Fruit fly (Drosophila melanogaster) whole organism, embryonic: ENCODE data around the gene CG6051.

Source experiments
- B-H1 ChIP-seq: fragments of 200-800 bp; sonication (Bioruptor generic); IDR thresholded peaks from 3 replicates; pipeline ENCODE4 v1.3.6; 2022; ENCODE audit warnings: missing biosample characterization, missing genetic modification characterization
- CG10147 ChIP-seq: fragments of 200-800 bp; sonication (Bioruptor generic); optimal IDR thresholded peaks from 2 replicates; lab custom pipeline; 2019; ENCODE audit warnings: missing biosample characterization, mild to moderate bottlenecking, missing genetic modification characterization, moderate library complexity
- CG10366 ChIP-seq: fragments of 200-800 bp; sonication (Bioruptor generic); IDR thresholded peaks from 2 replicates; pipeline ENCODE4 v1.3.6; 2022; ENCODE audit warnings: missing biosample characterization, missing genetic modification characterization
- CG12659 ChIP-seq: fragments of 200-800 bp; sonication (Bioruptor generic); optimal IDR thresholded peaks from 3 replicates; lab custom pipeline; 2017; ENCODE audit warnings: mild to moderate bottlenecking, missing biosample characterization, missing genetic modification reagents, missing genetic modification characterization
- CG13296 ChIP-seq: fragments of 200-800 bp; sonication (Bioruptor generic); optimal IDR thresholded peaks from 3 replicates; lab custom pipeline; 2018; ENCODE audit warnings: missing biosample characterization, mild to moderate bottlenecking, missing genetic modification characterization
- CG13624 ChIP-seq: fragments of 200-800 bp; sonication (Bioruptor generic); optimal IDR thresholded peaks from 2 replicates; lab custom pipeline; 2016; ENCODE audit warnings: missing biosample characterization, missing genetic modification characterization
- CG1647 ChIP-seq: fragments of 200-800 bp; sonication (Bioruptor generic); optimal IDR thresholded peaks from 3 replicates; lab custom pipeline; 2016; ENCODE audit warnings: missing biosample characterization, missing genetic modification characterization
- CG16779 ChIP-seq: fragments of 200-800 bp; sonication (Bioruptor generic); IDR thresholded peaks from 2 replicates; pipeline ENCODE4 v1.3.6; 2022; ENCODE audit warnings: missing biosample characterization, missing genetic modification characterization
- CG1832 ChIP-seq: fragments of 200-800 bp; sonication (Bioruptor generic); optimal IDR thresholded peaks from 2 replicates; lab custom pipeline; 2017; ENCODE audit warnings: missing biosample characterization, mild to moderate bottlenecking, missing genetic modification characterization, inconsistent platforms
- CG2889 ChIP-seq: fragments of 200-800 bp; sonication (Bioruptor generic); IDR thresholded peaks from 3 replicates; pipeline ENCODE4 v1.3.6; 2022; ENCODE audit warnings: missing biosample characterization, missing genetic modification characterization
- CG31388 ChIP-seq: fragments of 200-800 bp; sonication (Bioruptor generic); optimal IDR thresholded peaks from 2 replicates; lab custom pipeline; 2016; ENCODE audit warnings: missing biosample characterization, missing genetic modification characterization
- CG34376 ChIP-seq: fragments of 200-800 bp; sonication (Bioruptor generic); optimal IDR thresholded peaks from 2 replicates; lab custom pipeline; 2018; ENCODE audit warnings: missing biosample characterization, mild to moderate bottlenecking, missing genetic modification characterization
- CG34422 ChIP-seq: fragments of 200-800 bp; sonication (Bioruptor generic); IDR thresholded peaks from 3 replicates; pipeline ENCODE4 v1.3.6; 2022; ENCODE audit warnings: missing biosample characterization, missing genetic modification characterization
- CG43689 ChIP-seq: fragments of 200-800 bp; sonication (Bioruptor generic); IDR thresholded peaks from 2 replicates; pipeline ENCODE4 v1.3.6; 2022; ENCODE audit warnings: missing biosample characterization, missing genetic modification characterization
- CG9876 ChIP-seq: fragments of 200-800 bp; sonication (Bioruptor generic); optimal IDR thresholded peaks from 2 replicates; lab custom pipeline; 2016; ENCODE audit warnings: missing biosample characterization, missing genetic modification characterization
- D ChIP-seq, 2 experiments: fragments of 200-800 bp in 1 of 2; fragments of >200 bp in 1 of 2; sonication (Bioruptor generic) in 1 of 2; optimal IDR thresholded peaks; 2 replicates in 1 of 2; 3 replicates in 1 of 2; lab custom pipeline; 2017; ENCODE audit warnings: mild to moderate bottlenecking in 1 of 2, missing biosample characterization in 1 of 2, missing genetic modification characterization in 1 of 2, missing genetic modification reagents in 1 of 2
- Dfd ChIP-seq, 2 experiments: fragments of >200 bp; optimal IDR thresholded peaks; 2 replicates each; lab custom pipeline; 2017; ENCODE audit warnings: missing biosample characterization in 2 of 2, missing genetic modification characterization in 2 of 2
- Fer3 ChIP-seq: fragments of 200-800 bp; sonication (Bioruptor generic); optimal IDR thresholded peaks from 2 replicates; lab custom pipeline; 2018; ENCODE audit warnings: missing biosample characterization, mild to moderate bottlenecking, missing genetic modification characterization, moderate library complexity
- Hey ChIP-seq: fragments of 200-800 bp; sonication (Bioruptor generic); optimal IDR thresholded peaks from 3 replicates; lab custom pipeline; 2018; ENCODE audit warnings: missing biosample characterization, mild to moderate bottlenecking, missing genetic modification characterization
- NFAT ChIP-seq: fragments of 200-800 bp; sonication (Bioruptor generic); IDR thresholded peaks from 2 replicates; pipeline ENCODE4 v1.3.6; 2022; ENCODE audit warnings: missing biosample characterization, missing genetic modification characterization
- Ptx1 ChIP-seq: fragments of 200-800 bp; sonication (Bioruptor generic); IDR thresholded peaks from 2 replicates; pipeline ENCODE4 v1.3.6; 2022; ENCODE audit warnings: missing biosample characterization, missing genetic modification characterization
- Side ChIP-seq: fragments of 200-800 bp; sonication (Bioruptor generic); optimal IDR thresholded peaks from 2 replicates; lab custom pipeline; 2016; ENCODE audit warnings: missing biosample characterization, missing genetic modification characterization
- Sin3A ChIP-seq: fragments of >200 bp; optimal IDR thresholded peaks from 2 replicates; lab custom pipeline; 2018
- YL-1 ChIP-seq: fragments of 200-800 bp; sonication (Bioruptor generic); optimal IDR thresholded peaks from 3 replicates; lab custom pipeline; 2017; ENCODE audit warnings: missing biosample characterization, mild to moderate bottlenecking, missing genetic modification characterization
- ac ChIP-seq: fragments of 200-800 bp; sonication (Bioruptor generic); optimal IDR thresholded peaks from 3 replicates; lab custom pipeline; 2017; ENCODE audit warnings: missing biosample characterization, mild to moderate bottlenecking, missing genetic modification characterization
- ap ChIP-seq: fragments of 200-800 bp; sonication (Bioruptor generic); IDR thresholded peaks from 2 replicates; pipeline ENCODE4 v1.3.6; 2022; ENCODE audit warnings: missing biosample characterization, missing genetic modification characterization
- bbx ChIP-seq: fragments of 200-800 bp; sonication (Bioruptor generic); IDR thresholded peaks from 2 replicates; pipeline ENCODE4 v1.3.6; 2022; ENCODE audit warnings: missing biosample characterization, missing genetic modification characterization; ENCODE audit not compliant: partially characterized antibody
- crol ChIP-seq: fragments of 200-800 bp; sonication (Bioruptor generic); IDR thresholded peaks from 2 replicates; pipeline ENCODE4 v1.3.6; 2022; ENCODE audit warnings: missing biosample characterization, missing genetic modification characterization
- dan ChIP-seq: fragments of 200-800 bp; sonication (Bioruptor generic); IDR thresholded peaks from 2 replicates; pipeline ENCODE4 v1.3.6; 2022; ENCODE audit warnings: missing biosample characterization, missing genetic modification characterization
- dysf ChIP-seq: fragments of 200-800 bp; sonication (Bioruptor generic); IDR thresholded peaks from 3 replicates; pipeline ENCODE4 v1.3.6; 2022; ENCODE audit warnings: missing biosample characterization, missing genetic modification characterization
- fd96Cb ChIP-seq: fragments of 200-800 bp; sonication (Bioruptor generic); optimal IDR thresholded peaks from 2 replicates; lab custom pipeline; 2018; ENCODE audit warnings: missing biosample characterization, mild to moderate bottlenecking, missing genetic modification characterization, moderate library complexity
- ftz-f1 ChIP-seq: fragments of 200-800 bp; sonication (Bioruptor generic); optimal IDR thresholded peaks from 2 replicates; lab custom pipeline; 2016; ENCODE audit warnings: missing biosample characterization, missing genetic modification characterization
- gcm2 ChIP-seq: fragments of 200-800 bp; sonication (Bioruptor generic); optimal IDR thresholded peaks from 2 replicates; lab custom pipeline; 2016; ENCODE audit warnings: missing biosample characterization, missing genetic modification characterization
- h ChIP-seq: fragments of >200 bp; optimal IDR thresholded peaks from 2 replicates; lab custom pipeline; 2017
- hb ChIP-seq: fragments of 200-800 bp; sonication (Bioruptor generic); IDR thresholded peaks from 3 replicates; pipeline ENCODE4 v1.3.6; 2022; ENCODE audit warnings: missing biosample characterization, missing genetic modification characterization; ENCODE audit not compliant: partially characterized antibody
- ind ChIP-seq: fragments of 200-800 bp; sonication (Bioruptor generic); optimal IDR thresholded peaks from 3 replicates; lab custom pipeline; 2016; ENCODE audit warnings: missing biosample characterization, missing genetic modification characterization
- inv ChIP-seq: fragments of 200-800 bp; sonication (Bioruptor generic); IDR thresholded peaks from 2 replicates; pipeline ENCODE4 v1.3.6; 2022; ENCODE audit warnings: missing biosample characterization, missing genetic modification characterization; ENCODE audit not compliant: partially characterized antibody
- lilli ChIP-seq: fragments of 200-800 bp; sonication (Bioruptor generic); optimal IDR thresholded peaks from 3 replicates; lab custom pipeline; 2016; ENCODE audit warnings: missing biosample characterization, missing genetic modification characterization
- lov ChIP-seq, 2 experiments: fragments of 200-800 bp in 1 of 2; fragments of >200 bp in 1 of 2; sonication (Bioruptor generic) in 1 of 2; IDR thresholded peaks in 1 of 2; optimal IDR thresholded peaks in 1 of 2; 2 replicates in 1 of 2; 3 replicates in 1 of 2; pipeline versions ENCODE4 v1.3.6 to Lab custom; 2017 to 2022; ENCODE audit warnings: missing biosample characterization in 1 of 2, missing genetic modification characterization in 1 of 2
- mld ChIP-seq: fragments of 200-800 bp; sonication (Bioruptor generic); IDR thresholded peaks from 3 replicates; pipeline ENCODE4 v1.3.6; 2022; ENCODE audit warnings: missing biosample characterization, missing genetic modification characterization; ENCODE audit not compliant: partially characterized antibody
- nom ChIP-seq: fragments of 200-800 bp; sonication (Bioruptor generic); optimal IDR thresholded peaks from 2 replicates; lab custom pipeline; 2017; ENCODE audit warnings: missing biosample characterization, missing genetic modification characterization, mild to moderate bottlenecking, moderate library complexity, missing genetic modification reagents
- run ChIP-seq: fragments of 200-800 bp; sonication (Bioruptor generic); optimal IDR thresholded peaks from 3 replicates; lab custom pipeline; 2018; ENCODE audit warnings: missing biosample characterization, mild to moderate bottlenecking, missing genetic modification characterization
- sens-2 ChIP-seq: fragments of 200-800 bp; sonication (Bioruptor generic); IDR thresholded peaks from 2 replicates; pipeline ENCODE4 v1.3.6; 2022; ENCODE audit warnings: missing biosample characterization, missing genetic modification characterization
- shn ChIP-seq: fragments of 200-800 bp; sonication (Bioruptor generic); optimal IDR thresholded peaks from 3 replicates; lab custom pipeline; 2016; ENCODE audit warnings: missing biosample characterization, missing genetic modification characterization
- toy ChIP-seq: fragments of 200-800 bp; sonication (Bioruptor generic); IDR thresholded peaks from 2 replicates; pipeline ENCODE4 v1.3.6; 2022; ENCODE audit warnings: missing biosample characterization, missing genetic modification characterization
- tup ChIP-seq: fragments of 200-800 bp; sonication (Bioruptor generic); optimal IDR thresholded peaks from 2 replicates; lab custom pipeline; 2016; ENCODE audit warnings: missing biosample characterization, mild to moderate bottlenecking, missing genetic modification characterization, moderate library complexity
- unpg ChIP-seq: fragments of 200-800 bp; sonication (Bioruptor generic); optimal IDR thresholded peaks from 3 replicates; lab custom pipeline; 2018; ENCODE audit warnings: missing biosample characterization, mild to moderate bottlenecking, missing genetic modification characterization, moderate library complexity
- z ChIP-seq: fragments of 200-800 bp; sonication (Bioruptor generic); IDR thresholded peaks from 3 replicates; pipeline ENCODE4 v1.3.6; 2022; ENCODE audit warnings: missing biosample characterization, missing genetic modification characterization
- zfh1 ChIP-seq: fragments of 200-800 bp; sonication (Bioruptor generic); IDR thresholded peaks from 3 replicates; pipeline ENCODE4 v1.3.6; 2022; ENCODE audit warnings: missing biosample characterization, missing genetic modification characterization

Gene CG6051

DNA sequence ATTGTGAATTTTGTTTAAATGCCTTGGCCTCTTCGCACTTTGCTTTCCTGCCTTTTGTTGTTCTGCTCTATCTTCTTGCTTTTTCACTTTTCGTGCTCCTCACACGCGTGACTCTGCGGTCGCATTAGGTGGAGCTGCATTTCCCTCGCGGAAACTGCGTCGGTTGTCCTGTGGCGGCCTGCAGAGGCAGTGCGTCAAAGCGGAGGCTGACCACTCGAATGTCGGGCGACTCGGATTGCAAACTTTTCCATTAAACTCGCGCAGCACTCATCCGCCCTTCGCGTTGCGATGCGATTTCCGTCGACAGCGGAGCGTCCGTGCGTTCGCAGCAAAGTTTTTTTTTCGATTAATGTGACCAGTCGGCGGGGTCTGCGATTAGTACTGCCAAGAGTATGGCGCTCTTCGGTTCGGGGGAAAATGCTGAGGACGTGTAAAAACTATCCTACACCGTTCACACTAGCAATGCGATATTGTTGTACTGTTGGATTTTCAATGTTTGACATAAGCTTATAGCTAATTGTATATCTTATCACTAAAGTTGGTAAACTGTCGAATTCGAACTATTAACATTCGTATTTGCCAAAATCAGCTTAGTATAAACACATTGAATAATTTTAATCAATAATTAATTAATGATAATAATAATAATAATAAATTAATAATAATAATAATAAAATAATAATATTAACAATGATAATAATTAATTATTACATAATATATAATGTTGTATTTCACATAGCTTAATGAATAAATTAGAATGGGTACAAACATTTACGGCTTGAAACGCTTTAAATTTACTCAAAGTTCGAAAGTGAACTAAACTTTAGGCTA lies at the start of gene CG6051 (continued):
- TF ChIP-seq z (GFP tag; lab: Robert Waterston, UW) (no peak), bbx (GFP tag; lab: Robert Waterston, UW) (no peak), CG13624 (GFP tag; lab: Kevin White, UChicago) (peak; percentile 51), CG12659 (peak; percentile 65), CG13296 (GFP tag; lab: Kevin White, UChicago) (peak; percentile 46), CG2889 (GFP tag; lab: Robert Waterston, UW) (no peak), h (lab: Kevin White, UChicago) (no peak), Fer3 (tag; lab: Kevin White, UChicago) (peak; percentile 69), run (peak; percentile 30), tup (GFP tag; lab: Kevin White, UChicago) (peak; percentile 40), CG1647 (GFP tag; lab: Kevin White, UChicago) (peak; percentile 17), Ptx1 (GFP tag; lab: Robert Waterston, UW) (no peak), inv (GFP tag; lab: Robert Waterston, UW) (no peak), CG34422 (GFP tag; lab: Robert Waterston, UW) (no peak), hb (no peak), CG1832 (GFP tag; lab: Kevin White, UChicago) (peak; percentile 3), CG16779 (GFP tag; lab: Robert Waterston, UW) (no peak), fd96Cb (tag; lab: Kevin White, UChicago) (peak; percentile 60), CG10366 (GFP tag; lab: Robert Waterston, UW) (no peak), nom (GFP tag; lab: Kevin White, UChicago) (peak; percentile 74), ap (GFP tag; lab: Robert Waterston, UW) (no peak), CG10147 (GFP tag; lab: Kevin White, UChicago) (no peak), lilli (GFP tag; lab: Kevin White, UChicago) (peak; percentile 29), D (optimal IDR thresholded peaks at IDR 0.05; lab: Kevin White, UChicago) (peak; percentile 81), D (GFP tag; optimal IDR thresholded peaks at IDR 0.05; lab: Kevin White, UChicago) (no peak), NFAT (no peak), CG34376 (GFP tag; lab: Kevin White, UChicago) (peak; percentile 71), CG43689 (no peak), Sin3A (lab: Kevin White, UChicago) (no peak), zfh1 (GFP tag; lab: Robert Waterston, UW) (no peak), ind (GFP tag; lab: Kevin White, UChicago) (peak; percentile 71), dan (no peak), dysf (GFP tag; lab: Robert Waterston, UW) (no peak), YL-1 (GFP tag; lab: Kevin White, UChicago) (peak; percentile 52), shn (GFP tag; lab: Kevin White, UChicago) (no peak), ftz-f1 (GFP tag; lab: Kevin White, UChicago) (peak; percentile 41), CG9876 (GFP tag; lab: Kevin White, UChicago) (peak; percentile 38), toy (GFP tag; lab: Robert Waterston, UW) (no peak), Hey (tag; lab: Kevin White, UChicago) (peak; percentile 46), mld (GFP tag; lab: Robert Waterston, UW) (no peak), unpg (GFP tag; lab: Kevin White, UChicago) (peak; percentile 51), crol (no peak), Side (GFP tag; lab: Kevin White, UChicago) (peak; percentile 41), ac (GFP tag; lab: Kevin White, UChicago) (no peak), gcm2 (GFP tag; lab: Kevin White, UChicago) (no peak), sens-2 (GFP tag; lab: Robert Waterston, UW) (no peak), CG31388 (GFP tag; lab: Kevin White, UChicago) (no peak), lov (optimal IDR thresholded peaks at IDR 0.05; lab: Kevin White, UChicago) (no peak), lov (GFP tag; IDR thresholded peaks at IDR 0.05; lab: Robert Waterston, UW) (no peak), B-H1 (GFP tag; lab: Robert Waterston, UW) (no peak), Dfd (GFP tag; optimal IDR thresholded peaks at IDR 0.05; lab: Kevin White, UChicago) (peak in 1 of 2 experiments; percentile 3)
